Fruit fly (Drosophila melanogaster): Measurements from ENCODE around the gene CG46521.
"Not testable (repeated sequence)": the region's sequence is repeated elsewhere in the genome, so short reads cannot be mapped to it uniquely, and the experiment has no call there.

DNA sequence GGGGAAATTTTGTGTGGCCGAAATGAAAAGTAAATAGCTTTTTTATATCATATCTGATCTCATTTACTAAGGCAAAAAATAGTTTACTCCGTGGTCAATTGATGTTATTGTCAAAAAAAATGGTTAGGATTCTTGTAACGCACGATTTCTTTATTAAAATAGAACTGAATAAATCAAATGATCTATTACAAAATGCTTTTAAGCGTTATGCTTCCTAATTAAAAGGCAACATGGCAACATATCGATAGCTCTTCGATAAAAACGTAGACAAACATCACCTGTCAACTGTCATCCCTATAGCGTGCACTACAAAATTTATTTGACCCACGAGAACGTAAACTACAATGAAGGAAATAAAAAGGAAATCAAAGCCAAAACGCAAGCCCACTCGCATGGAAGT lies 4.9 kb downstream of the CG46521 start, which contains the start of gene CG46522:
- not testable (repeated sequence) for TF ChIP-seq bab1 (GFP tag; optimal IDR thresholded peaks at IDR 0.05); cnc (optimal IDR thresholded peaks at IDR 0.05); CG5204 (GFP tag; optimal IDR thresholded peaks at IDR 0.05); CG1620 (GFP tag; optimal IDR thresholded peaks at IDR 0.05); toe (GFP tag; optimal IDR thresholded peaks at IDR 0.05); ovo (GFP tag; optimal IDR thresholded peaks at IDR 0.05); tj (GFP tag; optimal IDR thresholded peaks at IDR 0.05)
